Fruit fly (Drosophila melanogaster) whole organism, embryonic: Measurements from ENCODE around the gene Rsph3.

ENCODE experiments used
- CG15696 ChIP-seq: fragments of 200-800 bp; sonication (Bioruptor generic); optimal IDR thresholded peaks from 2 replicates; lab custom pipeline; 2019; ENCODE audit warnings: missing biosample characterization, mild to moderate bottlenecking, missing genetic modification characterization, moderate library complexity
- Gug ChIP-seq: fragments of 200-800 bp; sonication (Bioruptor generic); IDR thresholded peaks from 4 replicates; pipeline ENCODE4 v1.3.6; 2022; ENCODE audit warnings: missing biosample characterization, missing genetic modification characterization
- Hr78 ChIP-seq, 2 experiments: fragments of 200-800 bp in 1 of 2; fragments of >200 bp in 1 of 2; sonication (Bioruptor generic) in 1 of 2; optimal IDR thresholded peaks; 2 replicates each; lab custom pipeline; 2017 to 2019; ENCODE audit warnings: missing biosample characterization in 2 of 2, missing genetic modification characterization in 2 of 2, mild to moderate bottlenecking in 1 of 2, moderate library complexity in 1 of 2
- Mad ChIP-seq: fragments of 200-800 bp; sonication (Bioruptor generic); optimal IDR thresholded peaks from 2 replicates; lab custom pipeline; 2016; ENCODE audit warnings: missing biosample characterization, missing genetic modification characterization
- Sin3A ChIP-seq: fragments of >200 bp; optimal IDR thresholded peaks from 2 replicates; lab custom pipeline; 2018
- Sry-δ ChIP-seq: fragments of 200-800 bp; sonication (Bioruptor generic); optimal IDR thresholded peaks from 2 replicates; lab custom pipeline; 2016; ENCODE audit warnings: missing biosample characterization, missing genetic modification characterization
- Ssrp ChIP-seq: fragments of 200-800 bp; sonication (Bioruptor generic); optimal IDR thresholded peaks from 2 replicates; lab custom pipeline; 2018; ENCODE audit warnings: missing biosample characterization, mild to moderate bottlenecking, missing genetic modification characterization, moderate library complexity
- amos ChIP-seq: fragments of 200-800 bp; sonication (Bioruptor generic); IDR thresholded peaks from 2 replicates; pipeline ENCODE4 v1.3.6; 2022; ENCODE audit warnings: missing biosample characterization, missing genetic modification characterization; ENCODE audit not compliant: partially characterized antibody
- nerfin-2 ChIP-seq: fragments of 200-800 bp; sonication (Bioruptor generic); IDR thresholded peaks from 2 replicates; pipeline ENCODE4 v1.3.6; 2022; ENCODE audit warnings: missing biosample characterization, missing genetic modification characterization; ENCODE audit not compliant: partially characterized antibody
- org-1 ChIP-seq: fragments of 200-800 bp; sonication (Bioruptor generic); optimal IDR thresholded peaks from 2 replicates; lab custom pipeline; 2017; ENCODE audit warnings: missing biosample characterization, missing genetic modification characterization
- row ChIP-seq: fragments of 200-800 bp; sonication (Bioruptor generic); IDR thresholded peaks from 3 replicates; pipeline ENCODE4 v1.3.6; 2022; ENCODE audit warnings: missing biosample characterization, missing genetic modification characterization

dm6 chr3L:6742974-6743345 is 20.1 kb downstream of the Rsph3 start, which contains the start of gene dikar:
- TF ChIP-seq CG15696 (tag; lab: Kevin White, UChicago) (peak; percentile 37), Mad (GFP tag; lab: Kevin White, UChicago) (no peak), Sin3A (lab: Kevin White, UChicago) (no peak), Ssrp (peak; percentile 26), Gug (GFP tag; lab: Robert Waterston, UW) (peak; percentile 88), nerfin-2 (GFP tag; lab: Robert Waterston, UW) (peak; percentile 43), Sry-δ (GFP tag; lab: Kevin White, UChicago) (peak; percentile 84), org-1 (GFP tag; lab: Kevin White, UChicago) (no peak), row (GFP tag; lab: Robert Waterston, UW) (peak; percentile 88), Hr78 (GFP tag; optimal IDR thresholded peaks at IDR 0.05; lab: Kevin White, UChicago) (no peak), amos (peak; percentile 92)
